Worm (Caenorhabditis elegans) whole organism, L3 larva: Measurements from ENCODE around the gene E02H1.6.

Experiments
- R02D3.7 ChIP-seq: fragments of 150-350 bp; optimal IDR thresholded peaks from 2 replicates; lab custom pipeline; 2014; ENCODE audit warnings: missing biosample characterization, missing genetic modification characterization
- ZK546.5 ChIP-seq: sonication (generic microtip); optimal IDR thresholded peaks from 2 replicates; lab custom pipeline; 2017; ENCODE audit warnings: missing biosample characterization, missing genetic modification characterization
- aly-2 ChIP-seq: fragments of 150-350 bp; optimal IDR thresholded peaks from 2 replicates; lab custom pipeline; 2014; ENCODE audit warnings: missing biosample characterization, missing genetic modification characterization
- ama-1 ChIP-seq: fragments of 150-350 bp; optimal IDR thresholded peaks from 2 replicates; lab custom pipeline; 2018
- ceh-16 ChIP-seq: sonication (generic microtip); optimal IDR thresholded peaks from 2 replicates; lab custom pipeline; 2017; ENCODE audit warnings: missing biosample characterization, missing genetic modification characterization
- ceh-28 ChIP-seq: fragments of 150-350 bp; optimal IDR thresholded peaks from 2 replicates; lab custom pipeline; 2014; ENCODE audit warnings: missing biosample characterization, missing genetic modification reagents, missing genetic modification characterization
- ceh-9 ChIP-seq: sonication (generic microtip); optimal IDR thresholded peaks from 2 replicates; lab custom pipeline; 2018; ENCODE audit warnings: missing biosample characterization, missing genetic modification characterization
- daf-12 ChIP-seq: fragments of 150-350 bp; optimal IDR thresholded peaks from 2 replicates; lab custom pipeline; 2014; ENCODE audit warnings: missing biosample characterization, missing genetic modification reagents, missing genetic modification characterization
- egl-27 ChIP-seq: sonication (generic microtip); optimal IDR thresholded peaks from 4 replicates; lab custom pipeline; 2017; ENCODE audit warnings: missing biosample characterization, missing genetic modification reagents, missing genetic modification characterization
- egl-5 ChIP-seq: fragments of 150-350 bp; optimal IDR thresholded peaks from 2 replicates; lab custom pipeline; 2017; ENCODE audit warnings: missing biosample characterization, missing genetic modification reagents, missing genetic modification characterization, inconsistent platforms
- elt-2 ChIP-seq: sonication (generic microtip); optimal IDR thresholded peaks from 2 replicates; lab custom pipeline; 2016; ENCODE audit warnings: missing genetic modification reagents, mild to moderate bottlenecking, missing genetic modification characterization, missing compliant biosample characterization
- elt-3 ChIP-seq, 3 experiments: fragments of 150-350 bp in 1 of 3; sonication (generic microtip) in 2 of 3; optimal IDR thresholded peaks; 2 replicates in 2 of 3; 4 replicates in 1 of 3; lab custom pipeline; 2014 to 2017; ENCODE audit warnings: missing biosample characterization in 3 of 3, missing genetic modification characterization in 3 of 3
- eor-1 ChIP-seq, 2 experiments: fragments of 150-350 bp; optimal IDR thresholded peaks; 2 replicates each; lab custom pipeline; 2014 to 2018; ENCODE audit warnings: missing biosample characterization in 2 of 2, missing genetic modification characterization in 2 of 2
- fkh-10 ChIP-seq: sonication (generic microtip); optimal IDR thresholded peaks from 2 replicates; lab custom pipeline; 2017; ENCODE audit warnings: missing biosample characterization, missing genetic modification reagents, missing genetic modification characterization
- fkh-2 ChIP-seq: fragments of 150-350 bp; optimal IDR thresholded peaks from 2 replicates; lab custom pipeline; 2014; ENCODE audit warnings: missing biosample characterization, missing genetic modification reagents, missing genetic modification characterization
- fos-1 ChIP-seq: fragments of 150-350 bp; optimal IDR thresholded peaks from 2 replicates; lab custom pipeline; 2014; ENCODE audit warnings: missing biosample characterization, missing genetic modification characterization
- hmg-11 ChIP-seq: sonication (generic microtip); optimal IDR thresholded peaks from 2 replicates; lab custom pipeline; 2016; ENCODE audit warnings: missing genetic modification characterization, missing compliant biosample characterization
- jun-1 ChIP-seq: fragments of 150-350 bp; optimal IDR thresholded peaks from 2 replicates; lab custom pipeline; 2014; ENCODE audit warnings: missing biosample characterization, missing genetic modification reagents, missing genetic modification characterization
- lin-15B ChIP-seq: fragments of 150-350 bp; optimal IDR thresholded peaks from 2 replicates; lab custom pipeline; 2014; ENCODE audit warnings: missing biosample characterization, missing genetic modification characterization
- lin-39 ChIP-seq: fragments of 150-350 bp; optimal IDR thresholded peaks from 2 replicates; lab custom pipeline; 2018; ENCODE audit warnings: missing biosample characterization, missing genetic modification reagents, missing genetic modification characterization
- lsy-12 ChIP-seq: sonication (generic microtip); optimal IDR thresholded peaks from 2 replicates; lab custom pipeline; 2016; ENCODE audit warnings: mild to moderate bottlenecking, missing genetic modification characterization, missing compliant biosample characterization
- mdl-1 ChIP-seq: fragments of 150-350 bp; optimal IDR thresholded peaks from 2 replicates; lab custom pipeline; 2014; ENCODE audit warnings: missing biosample characterization, missing genetic modification characterization
- mml-1 ChIP-seq: fragments of 150-350 bp; sonication (generic microtip); optimal IDR thresholded peaks from 3 replicates; lab custom pipeline; 2014; ENCODE audit warnings: missing biosample characterization, missing genetic modification characterization
- nfya-1 ChIP-seq: sonication (generic microtip); optimal IDR thresholded peaks from 2 replicates; lab custom pipeline; 2017; ENCODE audit warnings: missing genetic modification characterization, mild to moderate bottlenecking, missing compliant biosample characterization, antibody characterized with exemption, moderate library complexity; ENCODE audit not compliant: insufficient read depth
- nhr-11 ChIP-seq: fragments of 150-350 bp; optimal IDR thresholded peaks from 2 replicates; lab custom pipeline; 2014; ENCODE audit warnings: missing biosample characterization, missing genetic modification characterization
- nhr-12 ChIP-seq: fragments of 150-350 bp; optimal IDR thresholded peaks from 2 replicates; lab custom pipeline; 2014; ENCODE audit warnings: missing biosample characterization, missing genetic modification characterization
- nhr-23 ChIP-seq: fragments of 150-350 bp; optimal IDR thresholded peaks from 2 replicates; lab custom pipeline; 2014; ENCODE audit warnings: missing biosample characterization, missing genetic modification reagents, missing genetic modification characterization
- nhr-237 ChIP-seq: fragments of 150-350 bp; optimal IDR thresholded peaks from 2 replicates; lab custom pipeline; 2014; ENCODE audit warnings: missing biosample characterization, missing genetic modification characterization
- nhr-25 ChIP-seq: sonication (generic microtip); optimal IDR thresholded peaks from 2 replicates; lab custom pipeline; 2017; ENCODE audit warnings: missing biosample characterization, missing genetic modification characterization
- nhr-28 ChIP-seq: fragments of 150-350 bp; optimal IDR thresholded peaks from 2 replicates; lab custom pipeline; 2014; ENCODE audit warnings: missing biosample characterization, missing genetic modification characterization
- nhr-43 ChIP-seq: sonication (generic microtip); optimal IDR thresholded peaks from 2 replicates; lab custom pipeline; 2016; ENCODE audit warnings: mild to moderate bottlenecking, missing genetic modification characterization, missing compliant biosample characterization; ENCODE audit not compliant: poor library complexity, severe bottlenecking
- nhr-67 ChIP-seq: fragments of 150-350 bp; optimal IDR thresholded peaks from 2 replicates; lab custom pipeline; 2014; ENCODE audit warnings: missing biosample characterization, missing genetic modification characterization
- nhr-77 ChIP-seq: fragments of 150-350 bp; optimal IDR thresholded peaks from 2 replicates; lab custom pipeline; 2014; ENCODE audit warnings: missing biosample characterization, missing genetic modification characterization
- pha-4 ChIP-seq: fragments of 150-350 bp; optimal IDR thresholded peaks from 2 replicates; lab custom pipeline; 2014; ENCODE audit warnings: missing biosample characterization, missing genetic modification reagents, missing genetic modification characterization
- pqm-1 ChIP-seq: fragments of 150-350 bp; optimal IDR thresholded peaks from 2 replicates; lab custom pipeline; 2017; ENCODE audit warnings: missing biosample characterization, missing genetic modification characterization, inconsistent platforms
- sea-2 ChIP-seq: fragments of 150-350 bp; sonication (generic microtip); optimal IDR thresholded peaks from 4 replicates; lab custom pipeline; 2014; ENCODE audit warnings: missing biosample characterization, missing genetic modification reagents, missing genetic modification characterization
- snpc-4 ChIP-seq: fragments of 150-350 bp; optimal IDR thresholded peaks from 2 replicates; lab custom pipeline; 2014; ENCODE audit warnings: missing biosample characterization, missing genetic modification characterization
- tbx-2 ChIP-seq: sonication (generic microtip); optimal IDR thresholded peaks from 2 replicates; lab custom pipeline; 2016; ENCODE audit warnings: mild to moderate bottlenecking, missing genetic modification characterization, missing compliant biosample characterization
- unc-39 ChIP-seq: sonication (generic microtip); optimal IDR thresholded peaks from 4 replicates; lab custom pipeline; 2017; ENCODE audit warnings: missing biosample characterization, missing genetic modification characterization
- unc-62 ChIP-seq: fragments of 150-350 bp; sonication (generic microtip); optimal IDR thresholded peaks from 4 replicates; lab custom pipeline; 2014; ENCODE audit warnings: missing biosample characterization, missing genetic modification reagents, missing genetic modification characterization
- zag-1 ChIP-seq: fragments of 150-350 bp; optimal IDR thresholded peaks from 2 replicates; lab custom pipeline; 2014; ENCODE audit warnings: missing biosample characterization, missing genetic modification characterization
- ztf-11 ChIP-seq: fragments of 150-350 bp; optimal IDR thresholded peaks from 2 replicates; lab custom pipeline; 2014; ENCODE audit warnings: missing biosample characterization, missing genetic modification characterization
- ztf-4 ChIP-seq: fragments of 150-350 bp; optimal IDR thresholded peaks from 2 replicates; lab custom pipeline; 2014; ENCODE audit warnings: missing biosample characterization, missing genetic modification characterization

The E02H1.6 gene

ce11 chrII:9594924-9595323, 1.6 kb upstream of the E02H1.6 start, which contains the start of gene E02H1.5:
Gene E02H1.5, plus strand, starts transcription at chrII:9595224.
- no peak for TF ChIP-seq sea-2 (GFP tag; lab: Kevin White, UChicago)
- no peak for TF ChIP-seq pha-4 (tag; lab: Kevin White, UChicago)
- TF ChIP-seq pqm-1 (tag; lab: Kevin White, UChicago): no peak
- no peak for TF ChIP-seq jun-1 (tag; lab: Kevin White, UChicago)
- TF ChIP-seq elt-3 (tag; optimal IDR thresholded peaks at IDR 0.05; lab: Kevin White, UChicago): no peak
- TF ChIP-seq unc-39 (tag; lab: Kevin White, UChicago): no peak
- TF ChIP-seq ztf-4: no peak
- TF ChIP-seq nfya-1 (tag; lab: Kevin White, UChicago): no peak
- TF ChIP-seq nhr-43 (tag; lab: Kevin White, UChicago): no peak
- TF ChIP-seq lin-39 (tag; lab: Kevin White, UChicago): no peak
- no peak for TF ChIP-seq ama-1 (lab: Kevin White, UChicago)
- no peak for TF ChIP-seq lin-15B (tag; lab: Kevin White, UChicago)
- no peak for TF ChIP-seq egl-27

ce11 chrII:9597516-9598047, 1.1 kb downstream of the E02H1.6 start, which contains the start of gene mrpl-53:
Gene mrpl-53, plus strand, starts transcription at chrII:9597622.
- TF ChIP-seq nhr-23 (tag; lab: Kevin White, UChicago): peak; percentile 16
- no peak for TF ChIP-seq lsy-12 (tag; lab: Kevin White, UChicago)
- no peak for TF ChIP-seq unc-62 (GFP tag; lab: Kevin White, UChicago)
- no peak for TF ChIP-seq fkh-10 (GFP tag; lab: Kevin White, UChicago)
- no peak for TF ChIP-seq nfya-1 (tag; lab: Kevin White, UChicago)
- TF ChIP-seq zag-1 (tag; lab: Kevin White, UChicago): no peak

ce11 chrII:9600022-9600722, 3.7 kb downstream of the E02H1.6 start:
- TF ChIP-seq pha-4 (tag; lab: Kevin White, UChicago) (peak; percentile 48), eor-1 (tag; optimal IDR thresholded peaks at IDR 0.05; lab: Kevin White, UChicago) (no peak), elt-2 (tag; lab: Kevin White, UChicago) (peak; percentile 37), tbx-2 (tag; lab: Kevin White, UChicago) (no peak), ama-1 (lab: Kevin White, UChicago) (peak; percentile 66), mml-1 (tag; lab: Kevin White, UChicago) (no peak), pqm-1 (tag; lab: Kevin White, UChicago) (peak; percentile 91), ZK546.5 (tag; lab: Kevin White, UChicago) (no peak), nhr-43 (tag; lab: Kevin White, UChicago) (peak; percentile 0)

ce11 chrII:9601069-9601468, 4.6 kb downstream of the E02H1.6 start:
- TF ChIP-seq nhr-237: no peak
- no peak for TF ChIP-seq fkh-10 (GFP tag; lab: Kevin White, UChicago)
- TF ChIP-seq nhr-11: peak; percentile 71
- no peak for TF ChIP-seq nhr-67 (tag; lab: Kevin White, UChicago)
- peak; percentile 91 for TF ChIP-seq nhr-23 (tag; lab: Kevin White, UChicago)
- TF ChIP-seq zag-1 (tag; lab: Kevin White, UChicago): no peak
- peak; percentile 71 for TF ChIP-seq pqm-1 (tag; lab: Kevin White, UChicago)
- no peak for TF ChIP-seq daf-12 (tag; lab: Kevin White, UChicago)
- TF ChIP-seq nhr-12: no peak
- peak; percentile 39 for TF ChIP-seq lsy-12 (tag; lab: Kevin White, UChicago)
- no peak for TF ChIP-seq fkh-2 (tag; lab: Kevin White, UChicago)
- no peak for TF ChIP-seq mml-1 (tag; lab: Kevin White, UChicago)
- TF ChIP-seq fos-1 (tag; lab: Kevin White, UChicago): no peak
- TF ChIP-seq ztf-11 (tag; lab: Kevin White, UChicago): no peak
- TF ChIP-seq egl-27: no peak
- no peak for TF ChIP-seq hmg-11 (tag; lab: Kevin White, UChicago)
- peak; percentile 91 for TF ChIP-seq mdl-1 (tag; lab: Kevin White, UChicago)
- TF ChIP-seq egl-5 (tag; lab: Kevin White, UChicago): no peak
- TF ChIP-seq snpc-4: no peak
- TF ChIP-seq R02D3.7: no peak
- TF ChIP-seq unc-62 (GFP tag; lab: Kevin White, UChicago): peak; percentile 30
- peak; percentile 91 for TF ChIP-seq nhr-25 (tag; lab: Kevin White, UChicago)
- TF ChIP-seq aly-2: no peak
- TF ChIP-seq ceh-16 (tag; lab: Kevin White, UChicago): no peak
- no peak for TF ChIP-seq nhr-28 (tag; lab: Kevin White, UChicago)
- TF ChIP-seq sea-2 (GFP tag; lab: Kevin White, UChicago): no peak
- TF ChIP-seq ceh-28 (tag; lab: Kevin White, UChicago): peak; percentile 24
- TF ChIP-seq nhr-77 (tag; lab: Kevin White, UChicago): no peak
- no peak for TF ChIP-seq ceh-9 (tag; lab: Kevin White, UChicago)
- peak; percentile 33 for TF ChIP-seq tbx-2 (tag; lab: Kevin White, UChicago)
- TF ChIP-seq ztf-4: no peak
- TF ChIP-seq lin-39 (tag; lab: Kevin White, UChicago): no peak
